Worm (Caenorhabditis elegans) whole organism, L1 larva: ENCODE measurements around the gene srw-56.

ENCODE experiments used
- C04F5.9 ChIP-seq: sonication (generic microtip); optimal IDR thresholded peaks from 2 replicates; lab custom pipeline; 2016; ENCODE audit warnings: missing genetic modification characterization, missing compliant biosample characterization
- C16A3.4 ChIP-seq: fragments of 150-350 bp; optimal IDR thresholded peaks from 2 replicates; lab custom pipeline; 2014; ENCODE audit warnings: missing biosample characterization, missing genetic modification characterization
- F16B12.6 ChIP-seq: fragments of 150-350 bp; optimal IDR thresholded peaks from 2 replicates; lab custom pipeline; 2014; ENCODE audit warnings: missing biosample characterization, missing genetic modification characterization
- aly-2 ChIP-seq: fragments of 150-350 bp; optimal IDR thresholded peaks from 2 replicates; lab custom pipeline; 2014; ENCODE audit warnings: missing biosample characterization, missing genetic modification characterization
- blmp-1 ChIP-seq: fragments of 150-350 bp; optimal IDR thresholded peaks from 2 replicates; lab custom pipeline; 2014; ENCODE audit warnings: missing biosample characterization, missing genetic modification characterization
- ceh-82 ChIP-seq, 3 experiments: fragments of 150-350 bp in 1 of 3; sonication (generic microtip) in 2 of 3; optimal IDR thresholded peaks; 2 replicates each; lab custom pipeline; 2014 to 2017; ENCODE audit warnings: missing biosample characterization in 3 of 3, missing genetic modification characterization in 3 of 3
- ceh-88 ChIP-seq: fragments of 200-800 bp; sonication (Bioruptor generic); IDR thresholded peaks from 2 replicates; pipeline ENCODE4 v1.3.6; 2022; ENCODE audit warnings: missing genetic modification characterization, missing compliant biosample characterization
- ceh-90 ChIP-seq: sonication (generic microtip); optimal IDR thresholded peaks from 2 replicates; lab custom pipeline; 2016; ENCODE audit warnings: missing genetic modification characterization, missing compliant biosample characterization
- ces-1 ChIP-seq: fragments of 150-350 bp; optimal IDR thresholded peaks from 2 replicates; lab custom pipeline; 2014; ENCODE audit warnings: missing biosample characterization, missing genetic modification reagents, missing genetic modification characterization
- dpl-1 ChIP-seq, 3 experiments: fragments of 150-350 bp in 2 of 3; sonication (generic microtip) in 1 of 3; optimal IDR thresholded peaks; 2 replicates each; lab custom pipeline; 2014 to 2017; ENCODE audit warnings: missing biosample characterization in 3 of 3, missing genetic modification characterization in 3 of 3, missing genetic modification reagents in 3 of 3
- dsc-1 ChIP-seq: sonication (generic microtip); optimal IDR thresholded peaks from 2 replicates; lab custom pipeline; 2016; ENCODE audit warnings: mild to moderate bottlenecking, missing genetic modification characterization, missing compliant biosample characterization
- efl-1 ChIP-seq, 4 experiments: fragments of 150-350 bp; optimal IDR thresholded peaks in 3 of 4; peaks in 1 of 4; 1 replicate in 1 of 4; 2 replicates in 3 of 4; lab custom pipeline; 2014; ENCODE audit warnings: missing biosample characterization in 2 of 4, missing genetic modification characterization in 2 of 4, missing genetic modification reagents in 2 of 4
- elt-2 ChIP-seq: sonication (generic microtip); optimal IDR thresholded peaks from 2 replicates; lab custom pipeline; 2016; ENCODE audit warnings: missing genetic modification characterization, mild to moderate bottlenecking, inconsistent platforms, missing compliant biosample characterization, missing genetic modification reagents
- elt-3 ChIP-seq, 6 experiments: fragments of 150-350 bp in 1 of 6; sonication (generic microtip); optimal IDR thresholded peaks; 2 replicates each; lab custom pipeline; 2017 to 2018; ENCODE audit warnings: missing biosample characterization in 6 of 6, missing genetic modification characterization in 6 of 6, inconsistent platforms in 1 of 6
- ets-5 ChIP-seq: fragments of 200-800 bp; sonication (Bioruptor generic); IDR thresholded peaks from 2 replicates; pipeline ENCODE4 v1.3.6; 2022; ENCODE audit warnings: missing genetic modification characterization, missing compliant biosample characterization
- fkh-10 ChIP-seq: sonication (generic microtip); optimal IDR thresholded peaks from 2 replicates; lab custom pipeline; 2017; ENCODE audit warnings: missing biosample characterization, missing genetic modification reagents, missing genetic modification characterization
- fkh-8 ChIP-seq: sonication (generic microtip); optimal IDR thresholded peaks from 2 replicates; lab custom pipeline; 2016; ENCODE audit warnings: mild to moderate bottlenecking, missing genetic modification characterization, missing compliant biosample characterization
- grh-1 ChIP-seq: fragments of 200-800 bp; sonication (Bioruptor generic); IDR thresholded peaks from 2 replicates; pipeline ENCODE4 v1.3.6; 2022; ENCODE audit warnings: missing genetic modification reagents, missing genetic modification characterization, missing compliant biosample characterization
- hlh-17 ChIP-seq: fragments of 200-800 bp; sonication (Bioruptor generic); optimal IDR thresholded peaks from 2 replicates; lab custom pipeline; 2018; ENCODE audit warnings: missing genetic modification characterization, mild to moderate bottlenecking, missing compliant biosample characterization, moderate library complexity, borderline replicate concordance
- hlh-4 ChIP-seq: sonication (generic microtip); optimal IDR thresholded peaks from 2 replicates; lab custom pipeline; 2016; ENCODE audit warnings: mild to moderate bottlenecking, missing genetic modification characterization, missing compliant biosample characterization
- hpl-2 ChIP-seq: fragments of 150-350 bp; optimal IDR thresholded peaks from 2 replicates; lab custom pipeline; 2014; ENCODE audit warnings: missing biosample characterization, missing genetic modification reagents, missing genetic modification characterization
- isw-1 ChIP-seq: fragments of 200-800 bp; sonication (Bioruptor generic); IDR thresholded peaks from 2 replicates; pipeline ENCODE4 v1.3.6; 2022; ENCODE audit warnings: missing genetic modification characterization, missing compliant biosample characterization
- jun-1 ChIP-seq: fragments of 150-350 bp; optimal IDR thresholded peaks from 2 replicates; lab custom pipeline; 2014; ENCODE audit warnings: missing biosample characterization, missing genetic modification reagents, missing genetic modification characterization
- lin-13 ChIP-seq: fragments of 150-350 bp; optimal IDR thresholded peaks from 2 replicates; lab custom pipeline; 2014; ENCODE audit warnings: missing biosample characterization, missing genetic modification reagents, missing genetic modification characterization
- lin-15B ChIP-seq: fragments of 150-350 bp; sonication (generic microtip); optimal IDR thresholded peaks from 3 replicates; lab custom pipeline; 2014; ENCODE audit warnings: missing biosample characterization, missing genetic modification characterization
- lin-35 ChIP-seq, 2 experiments: fragments of 150-350 bp; optimal IDR thresholded peaks; 2 replicates each; lab custom pipeline; 2014; ENCODE audit warnings: missing biosample characterization in 2 of 2, missing genetic modification characterization in 2 of 2, missing genetic modification reagents in 2 of 2
- lir-3 ChIP-seq: sonication (generic microtip); optimal IDR thresholded peaks from 2 replicates; lab custom pipeline; 2016; ENCODE audit warnings: mild to moderate bottlenecking, missing genetic modification characterization, moderate library complexity, missing compliant biosample characterization; ENCODE audit not compliant: poor library complexity
- mab-9 ChIP-seq: fragments of 200-800 bp; sonication (Bioruptor generic); IDR thresholded peaks from 2 replicates; pipeline ENCODE4 v1.3.6; 2022; ENCODE audit warnings: missing genetic modification reagents, missing genetic modification characterization, missing compliant biosample characterization
- mdl-1 ChIP-seq, 2 experiments: fragments of 150-350 bp; optimal IDR thresholded peaks; 2 replicates each; lab custom pipeline; 2014 to 2017; ENCODE audit warnings: missing biosample characterization in 2 of 2, missing genetic modification characterization in 2 of 2, inconsistent platforms in 1 of 2
- mep-1 ChIP-seq: fragments of 150-350 bp; optimal IDR thresholded peaks from 2 replicates; lab custom pipeline; 2014; ENCODE audit warnings: missing biosample characterization, missing genetic modification characterization
- nhr-28 ChIP-seq: fragments of 150-350 bp; optimal IDR thresholded peaks from 2 replicates; lab custom pipeline; 2014; ENCODE audit warnings: missing biosample characterization, missing genetic modification characterization
- nhr-90 ChIP-seq: sonication (generic microtip); optimal IDR thresholded peaks from 2 replicates; lab custom pipeline; 2016; ENCODE audit warnings: mild to moderate bottlenecking, missing genetic modification characterization, missing compliant biosample characterization; ENCODE audit not compliant: poor library complexity
- pag-3 ChIP-seq: sonication (generic microtip); optimal IDR thresholded peaks from 2 replicates; lab custom pipeline; 2017; ENCODE audit warnings: missing genetic modification characterization, mild to moderate bottlenecking, missing compliant biosample characterization, antibody characterized with exemption, borderline replicate concordance; ENCODE audit not compliant: insufficient read depth
- pax-3 ChIP-seq: fragments of 200-800 bp; sonication (Bioruptor generic); optimal IDR thresholded peaks from 2 replicates; lab custom pipeline; 2018; ENCODE audit warnings: mild to moderate bottlenecking, missing genetic modification characterization, moderate library complexity, missing compliant biosample characterization
- rnt-1 ChIP-seq: sonication (generic microtip); optimal IDR thresholded peaks from 2 replicates; lab custom pipeline; 2016; ENCODE audit warnings: mild to moderate bottlenecking, missing genetic modification characterization, moderate library complexity, missing compliant biosample characterization
- snpc-4 ChIP-seq: fragments of 150-350 bp; optimal IDR thresholded peaks from 2 replicates; lab custom pipeline; 2014; ENCODE audit warnings: missing biosample characterization, missing genetic modification characterization
- snu-23 ChIP-seq: sonication (generic microtip); optimal IDR thresholded peaks from 2 replicates; lab custom pipeline; 2016; ENCODE audit warnings: missing genetic modification characterization, missing compliant biosample characterization
- sox-4 ChIP-seq: sonication (generic microtip); optimal IDR thresholded peaks from 2 replicates; lab custom pipeline; 2016; ENCODE audit warnings: missing genetic modification characterization, missing compliant biosample characterization
- swsn-7 ChIP-seq: sonication (generic microtip); optimal IDR thresholded peaks from 2 replicates; lab custom pipeline; 2016; ENCODE audit warnings: missing genetic modification characterization, missing compliant biosample characterization
- unc-30 ChIP-seq: sonication (generic microtip); optimal IDR thresholded peaks from 2 replicates; lab custom pipeline; 2017; ENCODE audit warnings: missing biosample characterization, missing genetic modification characterization
- unc-62 ChIP-seq: fragments of 150-350 bp; optimal IDR thresholded peaks from 2 replicates; lab custom pipeline; 2014; ENCODE audit warnings: missing biosample characterization, missing genetic modification reagents, missing genetic modification characterization
- unc-98 ChIP-seq: fragments of 200-800 bp; sonication (Bioruptor generic); IDR thresholded peaks from 2 replicates; pipeline ENCODE4 v1.3.6; 2022; ENCODE audit warnings: missing genetic modification characterization, missing compliant biosample characterization
- vab-15 ChIP-seq: sonication (generic microtip); optimal IDR thresholded peaks from 2 replicates; lab custom pipeline; 2017; ENCODE audit warnings: missing genotype, mild to moderate bottlenecking, missing genetic modification characterization, missing compliant biosample characterization
- xbp-1 ChIP-seq: sonication (generic microtip); optimal IDR thresholded peaks from 2 replicates; lab custom pipeline; 2016; ENCODE audit warnings: missing genetic modification characterization, missing compliant biosample characterization
- zag-1 ChIP-seq: fragments of 150-350 bp; optimal IDR thresholded peaks from 2 replicates; lab custom pipeline; 2014; ENCODE audit warnings: missing biosample characterization, missing genetic modification characterization
- zip-4 ChIP-seq: fragments of 200-800 bp; sonication (Bioruptor generic); optimal IDR thresholded peaks from 2 replicates; lab custom pipeline; 2018; ENCODE audit warnings: mild to moderate bottlenecking, missing genetic modification characterization, moderate library complexity, missing compliant biosample characterization
- ztf-4 ChIP-seq: fragments of 150-350 bp; optimal IDR thresholded peaks from 2 replicates; lab custom pipeline; 2014; ENCODE audit warnings: missing biosample characterization, missing genetic modification characterization

srw-56 gene

DNA sequence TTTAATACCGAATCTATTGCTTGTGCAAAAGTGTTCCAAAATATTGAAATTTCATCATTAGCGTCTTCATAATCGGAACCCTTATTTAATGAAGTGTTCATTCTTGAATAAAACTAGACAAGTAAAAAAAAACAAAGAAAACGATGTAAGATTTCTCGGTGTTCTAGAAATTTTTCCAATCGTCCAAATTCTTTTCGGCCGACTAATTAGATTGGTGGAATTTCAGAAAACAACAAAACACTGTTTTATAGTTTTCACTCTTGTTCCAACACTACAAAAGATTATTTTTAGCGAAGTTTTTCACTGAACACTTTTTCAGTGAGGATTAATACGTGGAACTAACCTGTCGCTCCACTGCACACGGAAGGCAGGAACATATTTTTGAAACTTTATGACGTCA, at the start of gene srw-56:
Gene srw-56 (minus strand): TSS at position 101 of the 400 bp plus-strand sequence.
- TF ChIP-seq efl-1 (optimal IDR thresholded peaks at IDR 0.05; lab: Kevin White, UChicago), result no peak
- TF ChIP-seq efl-1 (GFP tag; optimal IDR thresholded peaks at IDR 0.05 in 1 of 2; lab: Kevin White, UChicago), result peak in 1 of 2 experiments; percentile 61
- TF ChIP-seq hlh-17 (GFP tag; lab: Kevin White, UChicago), result no peak

DNA sequence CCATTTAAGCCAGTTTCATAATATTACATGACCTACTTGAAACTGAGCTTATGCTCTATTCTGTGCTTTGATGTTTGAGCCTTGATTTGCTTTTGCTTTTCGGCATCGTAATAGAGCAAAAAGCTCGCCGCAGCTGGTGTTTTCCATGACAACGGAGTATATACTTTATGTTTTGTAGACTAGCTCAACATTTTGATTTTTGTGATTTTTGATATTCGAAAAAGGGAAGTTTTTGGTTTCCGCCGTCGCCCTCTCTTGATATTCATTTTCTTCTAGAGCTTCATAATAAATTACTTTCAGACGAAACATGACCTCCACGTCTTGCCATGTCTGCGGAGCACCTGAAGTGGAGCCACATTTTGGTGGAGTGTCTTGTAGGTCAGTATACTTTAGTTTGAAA, 49.6 kb upstream of the srw-56 start, which contains the start of gene nhr-63:
Gene nhr-63 (plus strand): TSS at position 301 of the 400 bp plus-strand sequence.
- TF ChIP-seq efl-1 (optimal IDR thresholded peaks at IDR 0.05; lab: Kevin White, UChicago) (no peak), efl-1 (GFP tag; optimal IDR thresholded peaks at IDR 0.05 in 1 of 2; lab: Kevin White, UChicago) (peak in 1 of 2 experiments; percentile 3), blmp-1 (no peak)

DNA sequence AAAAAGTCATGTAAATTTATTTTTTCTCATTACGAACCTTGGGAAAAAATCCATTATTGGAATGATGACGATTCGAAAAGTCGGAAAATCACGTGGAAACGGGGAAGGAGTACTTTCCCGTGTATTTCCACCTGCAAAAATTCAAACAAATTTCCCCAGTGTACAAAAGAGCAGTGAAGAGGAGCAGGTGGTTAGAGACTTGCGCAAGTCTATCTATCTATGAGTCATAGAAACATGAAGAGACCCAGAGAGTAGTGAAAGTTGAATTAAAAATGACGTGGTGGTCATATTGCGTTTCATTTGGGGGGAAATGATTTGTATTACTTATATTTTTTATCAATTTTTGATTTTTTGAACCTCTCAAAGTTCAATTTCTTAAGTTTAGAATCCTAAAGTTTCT, 47.8 kb upstream of the srw-56 start, which contains the start of gene nhr-50:
Gene nhr-50 (minus strand): TSS at position 199 of the 400 bp plus-strand sequence.
- TF ChIP-seq hlh-4 (peak; percentile 80), grh-1 (GFP tag; lab: Robert Waterston, UW) (no peak), sox-4 (tag; lab: Kevin White, UChicago) (peak; percentile 7), lin-13 (GFP tag; lab: Kevin White, UChicago) (no peak), unc-62 (GFP tag; lab: Kevin White, UChicago) (no peak), fkh-10 (GFP tag; lab: Kevin White, UChicago) (no peak), snpc-4 (tag; lab: Kevin White, UChicago) (peak; percentile 5), F16B12.6 (tag; lab: Kevin White, UChicago) (no peak), unc-98 (no peak), swsn-7 (tag; lab: Kevin White, UChicago) (peak; percentile 36), lin-35 (GFP tag; optimal IDR thresholded peaks at IDR 0.05; lab: Kevin White, UChicago) (peak; percentile 13 to 27), dsc-1 (no peak), vab-15 (tag; lab: Kevin White, UChicago) (no peak), C16A3.4 (no peak), hpl-2 (no peak), zip-4 (GFP tag; lab: Kevin White, UChicago) (no peak), ztf-4 (tag; lab: Kevin White, UChicago) (no peak), lir-3 (no peak), nhr-90 (peak; percentile 36), ces-1 (GFP tag; lab: Kevin White, UChicago) (no peak), ceh-88 (no peak), C04F5.9 (no peak), mdl-1 (tag; optimal IDR thresholded peaks at IDR 0.05; lab: Kevin White, UChicago) (peak in 1 of 2 experiments; percentile 53), elt-2 (tag; lab: Kevin White, UChicago) (peak; percentile 83), mep-1 (tag; lab: Kevin White, UChicago) (peak; percentile 25), jun-1 (tag; lab: Kevin White, UChicago) (peak; percentile 93), unc-30 (tag; lab: Kevin White, UChicago) (no peak), nhr-28 (tag; lab: Kevin White, UChicago) (no peak), dpl-1 (GFP tag; optimal IDR thresholded peaks at IDR 0.05; lab: Kevin White, UChicago) (peak in 1 of 3 experiments; percentile 30), aly-2 (no peak), fkh-8 (peak; percentile 88), elt-3 (tag; optimal IDR thresholded peaks at IDR 0.05; lab: Kevin White, UChicago) (peak in 1 of 6 experiments; percentile 21), mab-9 (GFP tag; lab: Robert Waterston, UW) (no peak), hlh-17 (GFP tag; lab: Kevin White, UChicago) (no peak), ets-5 (GFP tag; lab: Robert Waterston, UW) (no peak), rnt-1 (peak; percentile 10), lin-15B (tag; lab: Kevin White, UChicago) (no peak), isw-1 (no peak; the same call in 1 of the 2 replicates), pax-3 (tag; lab: Kevin White, UChicago) (peak; percentile 36), ceh-90 (tag; lab: Kevin White, UChicago) (no peak), xbp-1 (peak; percentile 17), zag-1 (no peak), ceh-82 (tag; optimal IDR thresholded peaks at IDR 0.05; lab: Kevin White, UChicago) (peak in 2 of 3 experiments; percentile 16 to 49), pag-3 (tag; lab: Kevin White, UChicago) (no peak), snu-23 (peak; percentile 46)
